Worm (Caenorhabditis elegans) whole organism, mixed stage, embryonic: ENCODE measurements around the gene math-33.

Experiments used
- ham-2 ChIP-seq: fragments of 200-800 bp; sonication (Bioruptor generic); optimal IDR thresholded peaks from 2 replicates; lab custom pipeline; 2018; ENCODE audit warnings: mild to moderate bottlenecking, missing genetic modification characterization, missing compliant biosample characterization
- lin-13 ChIP-seq: fragments of 150-350 bp; optimal IDR thresholded peaks from 2 replicates; lab custom pipeline; 2014; ENCODE audit warnings: missing biosample characterization, missing genetic modification characterization
- lsy-2 ChIP-seq: fragments of 150-350 bp; optimal IDR thresholded peaks from 2 replicates; lab custom pipeline; 2014; ENCODE audit warnings: missing biosample characterization, missing genetic modification characterization
- nhr-12 ChIP-seq: fragments of 150-350 bp; optimal IDR thresholded peaks from 2 replicates; lab custom pipeline; 2014; ENCODE audit warnings: missing biosample characterization, missing genetic modification characterization
- unc-62 ChIP-seq: fragments of 150-350 bp; optimal IDR thresholded peaks from 2 replicates; lab custom pipeline; 2014; ENCODE audit warnings: missing biosample characterization, missing genetic modification reagents, missing genetic modification characterization

ce11 chrV:11069277-11069676 lies 44.4 kb upstream of the math-33 start, which contains the start of gene T04C12.8:
- TF ChIP-seq unc-62 (no peak), lsy-2 (no peak), lin-13 (tag; lab: Kevin White, UChicago) (no peak), ham-2 (GFP tag; lab: Kevin White, UChicago) (no peak), nhr-12 (tag; lab: Kevin White, UChicago) (no peak)
